Worm (Caenorhabditis elegans) whole organism, L4 larva: Measurements from ENCODE around the gene srx-131.

Experiments
- F44E2.7 ChIP-seq: fragments of 200-800 bp; sonication (Bioruptor generic); IDR thresholded peaks from 2 replicates; pipeline ENCODE4 v2.1.2; 2022; ENCODE audit warnings: missing genetic modification characterization, missing compliant biosample characterization
- F49E8.2 ChIP-seq: sonication (generic microtip); optimal IDR thresholded peaks from 2 replicates; lab custom pipeline; 2016; ENCODE audit warnings: missing compliant biosample characterization, mild to moderate bottlenecking, missing genetic modification characterization, borderline replicate concordance
- Y105C5A.15 ChIP-seq: fragments of 200-800 bp; sonication (Bioruptor generic); IDR thresholded peaks from 2 replicates; pipeline ENCODE4 v1.3.6; 2022; ENCODE audit warnings: missing genetic modification characterization, missing compliant biosample characterization
- ZK546.5 ChIP-seq, 2 experiments: sonication (generic microtip); optimal IDR thresholded peaks; 2 replicates each; lab custom pipeline; 2017; ENCODE audit warnings: missing biosample characterization in 2 of 2, missing genetic modification characterization in 2 of 2
- aha-1 ChIP-seq: fragments of 150-350 bp; peaks from one replicate; lab custom pipeline; 2014; ENCODE audit warnings: missing biosample characterization, missing genetic modification characterization
- daf-12 ChIP-seq: fragments of 150-350 bp; optimal IDR thresholded peaks from 2 replicates; lab custom pipeline; 2014; ENCODE audit warnings: missing biosample characterization, missing genetic modification reagents, missing genetic modification characterization
- daf-16 ChIP-seq, 3 experiments: sonication (generic microtip); optimal IDR thresholded peaks; 2 replicates each; lab custom pipeline; 2016 to 2017; ENCODE audit warnings: missing genetic modification characterization in 3 of 3, missing genetic modification reagents in 3 of 3, mild to moderate bottlenecking in 2 of 3, missing compliant biosample characterization in 2 of 3, missing biosample characterization in 1 of 3, moderate library complexity in 1 of 3
- daf-8 ChIP-seq: fragments of 200-800 bp; sonication (Bioruptor generic); IDR thresholded peaks from 2 replicates; pipeline ENCODE4 v1.3.6; 2022; ENCODE audit warnings: missing genetic modification characterization, missing compliant biosample characterization
- dmd-8 ChIP-seq: fragments of 200-800 bp; sonication (Bioruptor generic); IDR thresholded peaks from 2 replicates; pipeline ENCODE4 v1.3.6; 2022; ENCODE audit warnings: missing genetic modification characterization, missing compliant biosample characterization
- dmd-9 ChIP-seq: fragments of 200-800 bp; sonication (Bioruptor generic); IDR thresholded peaks from 2 replicates; pipeline ENCODE4 v1.3.6; 2022; ENCODE audit warnings: missing genetic modification reagents, missing genetic modification characterization, missing compliant biosample characterization
- dpl-1 ChIP-seq: fragments of 150-350 bp; optimal IDR thresholded peaks from 2 replicates; lab custom pipeline; 2014; ENCODE audit warnings: missing biosample characterization, missing genetic modification reagents, missing genetic modification characterization
- dve-1 ChIP-seq: sonication (generic microtip); optimal IDR thresholded peaks from 2 replicates; lab custom pipeline; 2017; ENCODE audit warnings: antibody characterized with exemption, mild to moderate bottlenecking, missing genetic modification characterization, missing compliant biosample characterization; ENCODE audit not compliant: insufficient read depth
- fos-1 ChIP-seq: fragments of 150-350 bp; optimal IDR thresholded peaks from 2 replicates; lab custom pipeline; 2014; ENCODE audit warnings: missing biosample characterization, missing genetic modification characterization
- gei-8 ChIP-seq: fragments of 200-800 bp; sonication (Bioruptor generic); optimal IDR thresholded peaks from 2 replicates; lab custom pipeline; 2018; ENCODE audit warnings: mild to moderate bottlenecking, missing genetic modification characterization, missing compliant biosample characterization
- hlh-30 ChIP-seq: sonication (generic microtip); optimal IDR thresholded peaks from 2 replicates; lab custom pipeline; 2017; ENCODE audit warnings: antibody characterized with exemption, mild to moderate bottlenecking, missing genetic modification characterization, missing compliant biosample characterization; ENCODE audit not compliant: insufficient read depth
- lin-15B ChIP-seq: fragments of 150-350 bp; sonication (generic microtip); optimal IDR thresholded peaks from 3 replicates; lab custom pipeline; 2014; ENCODE audit warnings: missing biosample characterization, missing genetic modification characterization
- lir-3 ChIP-seq: sonication (generic microtip); optimal IDR thresholded peaks from 2 replicates; lab custom pipeline; 2016; ENCODE audit warnings: mild to moderate bottlenecking, missing genetic modification characterization, missing compliant biosample characterization
- madf-9 ChIP-seq: fragments of 200-800 bp; sonication (Bioruptor generic); conservative IDR thresholded peaks from 2 replicates; pipeline ENCODE4 v1.3.6; 2022; ENCODE audit warnings: missing genetic modification reagents, missing genetic modification characterization, missing compliant biosample characterization
- mxl-3 ChIP-seq: fragments of 200-800 bp; sonication (Bioruptor generic); optimal IDR thresholded peaks from 2 replicates; lab custom pipeline; 2018; ENCODE audit warnings: mild to moderate bottlenecking, missing genetic modification characterization, missing compliant biosample characterization
- nhr-28 ChIP-seq: fragments of 150-350 bp; optimal IDR thresholded peaks from 2 replicates; lab custom pipeline; 2014; ENCODE audit warnings: missing biosample characterization, missing genetic modification characterization
- nhr-41 ChIP-seq: fragments of 200-800 bp; sonication (Bioruptor generic); IDR thresholded peaks from 2 replicates; pipeline ENCODE4 v1.3.6; 2022; ENCODE audit warnings: missing genetic modification reagents, missing genetic modification characterization, missing compliant biosample characterization
- nhr-6 ChIP-seq: fragments of 150-350 bp; optimal IDR thresholded peaks from 2 replicates; lab custom pipeline; 2014; ENCODE audit warnings: missing biosample characterization, missing genetic modification characterization
- pha-4 ChIP-seq, 2 experiments: fragments of 150-350 bp in 1 of 2; fragments of 200-800 bp in 1 of 2; sonication (Bioruptor generic) in 1 of 2; IDR thresholded peaks in 1 of 2; optimal IDR thresholded peaks in 1 of 2; 2 replicates each; pipeline versions ENCODE4 v1.3.6 to Lab custom; 2014 to 2022; ENCODE audit warnings: missing genetic modification characterization in 2 of 2, missing genetic modification reagents in 2 of 2, missing biosample characterization in 1 of 2, missing compliant biosample characterization in 1 of 2
- pqm-1 ChIP-seq: sonication (generic microtip); optimal IDR thresholded peaks from 2 replicates; lab custom pipeline; 2017; ENCODE audit warnings: missing biosample characterization, missing genetic modification characterization
- saeg-2 ChIP-seq: fragments of 200-800 bp; sonication (Bioruptor generic); IDR thresholded peaks from 2 replicates; pipeline ENCODE4 v1.3.6; 2022; ENCODE audit warnings: missing genetic modification reagents, missing genetic modification characterization, missing compliant biosample characterization
- sdz-12 ChIP-seq: fragments of 200-800 bp; sonication (Bioruptor generic); optimal IDR thresholded peaks from 2 replicates; lab custom pipeline; 2018; ENCODE audit warnings: mild to moderate bottlenecking, missing genetic modification characterization, missing compliant biosample characterization
- set-16 ChIP-seq: fragments of 200-800 bp; sonication (Bioruptor generic); IDR thresholded peaks from 2 replicates; pipeline ENCODE4 v1.3.6; 2022; ENCODE audit warnings: missing genetic modification reagents, missing genetic modification characterization, missing compliant biosample characterization
- skn-1 ChIP-seq: fragments of 150-350 bp; optimal IDR thresholded peaks from 2 replicates; lab custom pipeline; 2014; ENCODE audit warnings: missing biosample characterization, missing genetic modification characterization
- spr-3 ChIP-seq: fragments of 200-800 bp; sonication (Bioruptor generic); optimal IDR thresholded peaks from 2 replicates; lab custom pipeline; 2018; ENCODE audit warnings: mild to moderate bottlenecking, missing genetic modification characterization, missing compliant biosample characterization
- unc-39 ChIP-seq: sonication (generic microtip); optimal IDR thresholded peaks from 2 replicates; lab custom pipeline; 2017; ENCODE audit warnings: missing biosample characterization, missing genetic modification characterization
- vab-7 ChIP-seq: fragments of 200-800 bp; sonication (Bioruptor generic); IDR thresholded peaks from 2 replicates; pipeline ENCODE4 v1.3.6; 2022; ENCODE audit warnings: missing genetic modification reagents, missing genetic modification characterization, missing compliant biosample characterization
- zag-1 ChIP-seq: fragments of 150-350 bp; optimal IDR thresholded peaks from 2 replicates; lab custom pipeline; 2014; ENCODE audit warnings: missing biosample characterization, missing genetic modification characterization
- zfp-2 ChIP-seq: sonication (generic microtip); optimal IDR thresholded peaks from 2 replicates; lab custom pipeline; 2016; ENCODE audit warnings: mild to moderate bottlenecking, missing genetic modification characterization, missing compliant biosample characterization
- ztf-7 ChIP-seq: fragments of 150-350 bp; optimal IDR thresholded peaks from 2 replicates; lab custom pipeline; 2014; ENCODE audit warnings: missing biosample characterization, missing genetic modification characterization

The srx-131 gene

DNA sequence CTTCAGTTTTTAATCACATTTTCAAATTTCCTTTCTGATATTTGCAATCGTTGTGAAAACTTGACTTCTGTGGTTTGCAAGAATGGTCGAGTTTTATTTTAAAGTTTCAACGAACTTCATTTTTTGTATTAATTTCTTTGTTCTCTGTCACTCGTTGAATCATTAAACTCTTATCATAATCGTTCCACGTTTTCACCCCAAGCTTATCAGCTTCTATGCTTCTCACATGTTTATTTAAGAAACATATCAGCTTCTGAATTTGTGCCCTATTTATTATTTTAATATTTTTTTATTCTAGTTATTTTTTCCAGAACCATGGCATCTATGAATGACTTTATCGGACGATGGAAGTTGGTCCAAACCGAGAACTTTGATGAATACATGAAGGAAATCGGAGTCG, 34.0 kb downstream of the srx-131 start, which contains the start of gene lbp-7 (continued):
- TF ChIP-seq zfp-2 (tag; lab: Kevin White, UChicago) = no peak
- TF ChIP-seq spr-3 (GFP tag; lab: Kevin White, UChicago) = no peak
- no peak for TF ChIP-seq sdz-12

DNA sequence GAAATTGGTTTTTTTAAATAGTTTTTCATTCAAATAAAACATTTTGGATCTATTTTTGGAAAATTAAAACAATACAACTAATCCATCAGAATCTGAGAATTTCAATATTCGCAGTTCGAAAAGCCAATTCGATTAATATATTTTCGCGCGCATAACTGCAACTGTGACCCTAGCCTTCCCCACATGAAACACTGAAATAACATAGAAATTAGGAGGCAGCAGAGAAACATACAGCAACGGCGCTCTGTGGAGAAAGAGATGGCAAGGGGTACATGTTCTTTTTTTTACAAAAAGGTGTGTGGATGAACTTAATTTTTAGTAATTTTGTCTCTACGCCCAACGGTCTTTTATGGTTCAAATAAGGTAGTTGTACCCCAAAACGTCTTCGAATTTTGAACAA, 34.9 kb downstream of the srx-131 start:
- TF ChIP-seq nhr-28 (tag; lab: Kevin White, UChicago) = peak; percentile 2
- TF ChIP-seq dpl-1 = peak; percentile 19
- TF ChIP-seq madf-9 (GFP tag; lab: Robert Waterston, UW) = no peak
- TF ChIP-seq Y105C5A.15 (GFP tag; lab: Robert Waterston, UW) = no peak
- no peak for TF ChIP-seq nhr-41 (GFP tag; lab: Robert Waterston, UW)
- peak; percentile 20 for TF ChIP-seq nhr-6 (tag; lab: Kevin White, UChicago)
- TF ChIP-seq dve-1 (tag; lab: Kevin White, UChicago) = peak; percentile 1
- TF ChIP-seq pha-4 (GFP tag; IDR thresholded peaks at IDR 0.05; lab: Robert Waterston, UW) = no peak
- TF ChIP-seq pha-4 (tag; optimal IDR thresholded peaks at IDR 0.05; lab: Kevin White, UChicago) = no peak
- no peak for TF ChIP-seq dmd-9 (GFP tag; lab: Robert Waterston, UW)
- no peak for TF ChIP-seq lir-3 (tag; lab: Kevin White, UChicago)
- no peak for TF ChIP-seq zag-1 (tag; lab: Kevin White, UChicago)
- no peak for TF ChIP-seq mxl-3 (GFP tag; lab: Kevin White, UChicago)
- TF ChIP-seq daf-8 (GFP tag; lab: Robert Waterston, UW) = no peak
- no peak for TF ChIP-seq F44E2.7 (GFP tag; lab: Robert Waterston, UW)
- TF ChIP-seq unc-39 (tag; lab: Kevin White, UChicago) = no peak
- TF ChIP-seq hlh-30 (tag; lab: Kevin White, UChicago) = peak; percentile 30
- no peak for TF ChIP-seq ZK546.5 (tag; optimal IDR thresholded peaks at IDR 0.05; lab: Kevin White, UChicago)
- TF ChIP-seq daf-16 (GFP tag; optimal IDR thresholded peaks at IDR 0.05; lab: Kevin White, UChicago) = no peak
- peak; percentile 22 for TF ChIP-seq daf-16 (tag; optimal IDR thresholded peaks at IDR 0.05; lab: Kevin White, UChicago)
- no peak for TF ChIP-seq dmd-8 (GFP tag; lab: Robert Waterston, UW)
- no peak for TF ChIP-seq daf-12
- no peak for TF ChIP-seq skn-1 (tag; lab: Kevin White, UChicago)
- TF ChIP-seq fos-1 (tag; lab: Kevin White, UChicago) = no peak
- TF ChIP-seq pqm-1 = no peak
- TF ChIP-seq gei-8 (GFP tag; lab: Kevin White, UChicago) = no peak

DNA sequence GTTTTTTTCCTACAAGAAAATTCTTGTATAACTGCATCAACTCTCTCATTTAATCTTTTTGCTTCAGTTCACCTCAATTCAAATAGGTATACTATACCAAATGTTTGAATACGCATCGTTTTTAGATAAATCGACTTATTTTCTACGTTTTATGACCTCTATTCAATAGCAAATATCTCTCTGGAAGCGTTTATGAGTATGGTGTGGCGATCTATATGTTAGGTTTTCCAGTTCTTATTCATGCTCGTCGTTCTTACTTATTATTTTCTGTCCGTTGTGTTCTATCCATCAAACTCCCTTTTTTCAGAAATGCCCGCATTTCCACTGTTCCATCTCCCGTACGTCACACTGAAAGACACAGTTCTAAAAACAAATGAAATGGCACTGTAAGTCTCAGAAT, 35.4 kb downstream of the srx-131 start, which contains the start of gene T22G5.3:
Gene T22G5.3, plus strand, starts transcription at position 301 of the 400 bp plus-strand sequence.
- TF ChIP-seq unc-39 (tag; lab: Kevin White, UChicago) (no peak), lin-15B (tag; lab: Kevin White, UChicago) (no peak), ztf-7 (no peak), F49E8.2 (tag; lab: Kevin White, UChicago) (no peak), lir-3 (tag; lab: Kevin White, UChicago) (no peak), saeg-2 (GFP tag; lab: Robert Waterston, UW) (no peak)
- TF ChIP-seq, all 104 proteins: peak for 0

DNA sequence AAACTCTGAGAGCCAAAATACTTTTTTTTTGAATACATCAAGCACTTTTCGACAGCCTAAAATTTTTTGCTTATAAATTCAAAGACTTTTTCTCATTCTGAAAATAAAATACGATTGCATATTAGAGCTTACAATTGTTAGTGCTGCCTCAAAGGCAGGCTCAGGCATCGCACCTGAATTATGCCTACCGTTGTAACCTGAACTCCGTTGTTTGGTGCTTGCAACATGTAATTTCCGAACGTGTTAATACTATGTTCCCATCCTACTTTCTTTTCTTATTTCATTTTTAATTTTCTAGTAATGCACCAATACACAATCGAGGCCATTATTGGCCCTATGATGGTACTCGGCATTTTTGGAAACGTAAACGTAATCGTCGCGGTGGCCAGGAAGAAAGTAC, 42.1 kb downstream of the srx-131 start, which contains the start of gene srsx-19:
Gene srsx-19, plus strand, starts transcription at position 301 of the 400 bp plus-strand sequence.
- TF ChIP-seq vab-7 (GFP tag; lab: Robert Waterston, UW) = no peak
- no peak for TF ChIP-seq set-16
- TF ChIP-seq aha-1 (tag; lab: Kevin White, UChicago) = peak; percentile 16
- no peak for TF ChIP-seq Y105C5A.15 (GFP tag; lab: Robert Waterston, UW)
